Worm (Caenorhabditis elegans) whole organism, L4 larva: ENCODE data around the gene srxa-6.

Experiments used
- F10B5.3 ChIP-seq: sonication (generic microtip); optimal IDR thresholded peaks from 2 replicates; lab custom pipeline; 2016; ENCODE audit warnings: mild to moderate bottlenecking, missing genetic modification characterization, missing compliant biosample characterization
- F37D6.2 ChIP-seq: sonication (generic microtip); optimal IDR thresholded peaks from 2 replicates; lab custom pipeline; 2016; ENCODE audit warnings: mild to moderate bottlenecking, missing genetic modification characterization, missing compliant biosample characterization
- F44E2.7 ChIP-seq: fragments of 200-800 bp; sonication (Bioruptor generic); IDR thresholded peaks from 2 replicates; pipeline ENCODE4 v2.1.2; 2022; ENCODE audit warnings: missing genetic modification characterization, missing compliant biosample characterization
- R02D3.7 ChIP-seq: fragments of 150-350 bp; sonication (generic microtip); optimal IDR thresholded peaks from 3 replicates; lab custom pipeline; 2014; ENCODE audit warnings: missing biosample characterization, missing genetic modification characterization
- T20F7.1 ChIP-seq: fragments of 200-800 bp; sonication (Bioruptor generic); optimal IDR thresholded peaks from 2 replicates; lab custom pipeline; 2018; ENCODE audit warnings: mild to moderate bottlenecking, missing genetic modification characterization, missing compliant biosample characterization
- Y48G9A.11 ChIP-seq: fragments of 200-800 bp; sonication (Bioruptor generic); IDR thresholded peaks from 2 replicates; pipeline ENCODE4 v1.3.6; 2022; ENCODE audit warnings: missing genetic modification reagents, missing genetic modification characterization, missing compliant biosample characterization
- Y75B8A.6 ChIP-seq: fragments of 200-800 bp; sonication (Bioruptor generic); IDR thresholded peaks from 2 replicates; pipeline ENCODE4 v1.3.6; 2022; ENCODE audit warnings: missing genetic modification reagents, missing genetic modification characterization, missing compliant biosample characterization
- aha-1 ChIP-seq: fragments of 150-350 bp; peaks from one replicate; lab custom pipeline; 2014; ENCODE audit warnings: missing biosample characterization, missing genetic modification characterization
- aly-2 ChIP-seq: sonication (generic microtip); optimal IDR thresholded peaks from 2 replicates; lab custom pipeline; 2018; ENCODE audit warnings: missing biosample characterization, missing genetic modification characterization
- ama-1 ChIP-seq: fragments of 150-350 bp; optimal IDR thresholded peaks from 2 replicates; lab custom pipeline; 2014; ENCODE audit warnings: inconsistent platforms, mixed read lengths
- attf-4 ChIP-seq: sonication (generic microtip); optimal IDR thresholded peaks from 3 replicates; lab custom pipeline; 2017; ENCODE audit warnings: missing biosample characterization, missing genetic modification characterization
- ceh-20 ChIP-seq: fragments of 200-800 bp; sonication (Bioruptor generic); IDR thresholded peaks from 2 replicates; pipeline ENCODE4 v1.3.6; 2022; ENCODE audit warnings: missing genetic modification reagents, missing genetic modification characterization, missing compliant biosample characterization
- ceh-28 ChIP-seq: fragments of 150-350 bp; optimal IDR thresholded peaks from 2 replicates; lab custom pipeline; 2014; ENCODE audit warnings: missing biosample characterization, missing genetic modification reagents, missing genetic modification characterization
- ceh-32 ChIP-seq: sonication (generic microtip); optimal IDR thresholded peaks from 2 replicates; lab custom pipeline; 2016; ENCODE audit warnings: mild to moderate bottlenecking, missing genetic modification characterization, missing compliant biosample characterization; ENCODE audit not compliant: poor library complexity
- ceh-44 ChIP-seq: fragments of 200-800 bp; sonication (Bioruptor generic); IDR thresholded peaks from 2 replicates; pipeline ENCODE4 v1.3.6; 2022; ENCODE audit warnings: missing genetic modification reagents, missing genetic modification characterization, missing compliant biosample characterization
- ceh-62 ChIP-seq: sonication (generic microtip); optimal IDR thresholded peaks from 2 replicates; lab custom pipeline; 2017; ENCODE audit warnings: missing biosample characterization, missing genetic modification characterization
- ceh-82 ChIP-seq: sonication (generic microtip); optimal IDR thresholded peaks from 2 replicates; lab custom pipeline; 2017; ENCODE audit warnings: missing biosample characterization, missing genetic modification characterization
- ces-1 ChIP-seq: fragments of 150-350 bp; sonication (generic microtip); optimal IDR thresholded peaks from 4 replicates; lab custom pipeline; 2014; ENCODE audit warnings: missing biosample characterization, missing genetic modification reagents, missing genetic modification characterization
- cey-2 ChIP-seq: sonication (generic microtip); optimal IDR thresholded peaks from 3 replicates; lab custom pipeline; 2017; ENCODE audit warnings: missing genetic modification characterization, mild to moderate bottlenecking, missing compliant biosample characterization, antibody characterized with exemption, borderline replicate concordance; ENCODE audit not compliant: insufficient read depth
- daf-19 ChIP-seq: fragments of 200-800 bp; sonication (Bioruptor generic); conservative IDR thresholded peaks from 2 replicates; pipeline ENCODE4 v1.3.6; 2022; ENCODE audit warnings: missing genetic modification characterization, missing compliant biosample characterization
- dmd-6 ChIP-seq: fragments of 200-800 bp; sonication (Bioruptor generic); IDR thresholded peaks from 2 replicates; pipeline ENCODE4 v1.3.6; 2022; ENCODE audit warnings: missing genetic modification reagents, missing genetic modification characterization, missing compliant biosample characterization
- dmd-9 ChIP-seq: fragments of 200-800 bp; sonication (Bioruptor generic); IDR thresholded peaks from 2 replicates; pipeline ENCODE4 v1.3.6; 2022; ENCODE audit warnings: missing genetic modification reagents, missing genetic modification characterization, missing compliant biosample characterization
- egl-27 ChIP-seq: sonication (generic microtip); optimal IDR thresholded peaks from 3 replicates; lab custom pipeline; 2017; ENCODE audit warnings: missing biosample characterization, missing genetic modification reagents, missing genetic modification characterization
- egl-43 ChIP-seq: fragments of 200-800 bp; sonication (Bioruptor generic); IDR thresholded peaks from 2 replicates; pipeline ENCODE4 v1.3.6; 2022; ENCODE audit warnings: missing genetic modification reagents, missing genetic modification characterization, missing compliant biosample characterization
- fkh-10 ChIP-seq: fragments of 150-350 bp; optimal IDR thresholded peaks from 2 replicates; lab custom pipeline; 2014; ENCODE audit warnings: missing biosample characterization, missing genetic modification reagents, missing genetic modification characterization
- hlh-11 ChIP-seq: fragments of 200-800 bp; sonication (Bioruptor generic); optimal IDR thresholded peaks from 2 replicates; lab custom pipeline; 2018; ENCODE audit warnings: mild to moderate bottlenecking, missing genetic modification characterization, missing compliant biosample characterization
- hmg-1.1 ChIP-seq: fragments of 200-800 bp; sonication (Bioruptor generic); IDR thresholded peaks from 2 replicates; pipeline ENCODE4 v1.3.6; 2022; ENCODE audit warnings: missing genetic modification reagents, missing genetic modification characterization, missing compliant biosample characterization
- jun-1 ChIP-seq: fragments of 150-350 bp; optimal IDR thresholded peaks from 2 replicates; lab custom pipeline; 2014; ENCODE audit warnings: missing biosample characterization, missing genetic modification reagents, missing genetic modification characterization
- lin-1 ChIP-seq: fragments of 200-800 bp; sonication (Bioruptor generic); IDR thresholded peaks from 2 replicates; pipeline ENCODE4 v1.3.6; 2022; ENCODE audit warnings: missing genetic modification reagents, missing genetic modification characterization, missing compliant biosample characterization
- lir-3 ChIP-seq: sonication (generic microtip); optimal IDR thresholded peaks from 2 replicates; lab custom pipeline; 2016; ENCODE audit warnings: mild to moderate bottlenecking, missing genetic modification characterization, missing compliant biosample characterization
- lsy-2 ChIP-seq, 2 experiments: fragments of 150-350 bp in 1 of 2; sonication (generic microtip) in 1 of 2; optimal IDR thresholded peaks; 2 replicates each; lab custom pipeline; 2014 to 2017; ENCODE audit warnings: missing biosample characterization in 2 of 2, missing genetic modification characterization in 2 of 2
- madf-5 ChIP-seq, 2 experiments: fragments of 200-800 bp; sonication (Bioruptor generic); IDR thresholded peaks; 2 replicates each; pipeline ENCODE4 v1.3.6; 2022; ENCODE audit warnings: missing compliant biosample characterization in 2 of 2, missing genetic modification characterization in 2 of 2
- madf-9 ChIP-seq: fragments of 200-800 bp; sonication (Bioruptor generic); conservative IDR thresholded peaks from 2 replicates; pipeline ENCODE4 v1.3.6; 2022; ENCODE audit warnings: missing genetic modification reagents, missing genetic modification characterization, missing compliant biosample characterization
- mdl-1 ChIP-seq, 2 experiments: fragments of 150-350 bp in 1 of 2; sonication (generic microtip) in 1 of 2; optimal IDR thresholded peaks; 2 replicates each; lab custom pipeline; 2014 to 2017; ENCODE audit warnings: missing biosample characterization in 2 of 2, missing genetic modification characterization in 2 of 2
- mxl-3 ChIP-seq: fragments of 200-800 bp; sonication (Bioruptor generic); optimal IDR thresholded peaks from 2 replicates; lab custom pipeline; 2018; ENCODE audit warnings: mild to moderate bottlenecking, missing genetic modification characterization, missing compliant biosample characterization
- nhr-10 ChIP-seq: fragments of 150-350 bp; optimal IDR thresholded peaks from 2 replicates; lab custom pipeline; 2014; ENCODE audit warnings: missing biosample characterization, missing genetic modification characterization
- nhr-25 ChIP-seq: sonication (generic microtip); optimal IDR thresholded peaks from 2 replicates; lab custom pipeline; 2017; ENCODE audit warnings: missing genetic modification characterization, mild to moderate bottlenecking, missing compliant biosample characterization, antibody characterized with exemption, moderate library complexity, borderline replicate concordance; ENCODE audit not compliant: insufficient read depth
- nhr-28 ChIP-seq: fragments of 150-350 bp; optimal IDR thresholded peaks from 2 replicates; lab custom pipeline; 2014; ENCODE audit warnings: missing biosample characterization, missing genetic modification characterization
- nhr-48 ChIP-seq: sonication (generic microtip); optimal IDR thresholded peaks from 2 replicates; lab custom pipeline; 2016; ENCODE audit warnings: mild to moderate bottlenecking, missing genetic modification characterization, missing compliant biosample characterization
- saeg-2 ChIP-seq: fragments of 200-800 bp; sonication (Bioruptor generic); IDR thresholded peaks from 2 replicates; pipeline ENCODE4 v1.3.6; 2022; ENCODE audit warnings: missing genetic modification reagents, missing genetic modification characterization, missing compliant biosample characterization
- spr-1 ChIP-seq: sonication (generic microtip); optimal IDR thresholded peaks from 2 replicates; lab custom pipeline; 2016; ENCODE audit warnings: mild to moderate bottlenecking, missing genetic modification characterization, missing compliant biosample characterization
- tra-1 ChIP-seq: fragments of 200-800 bp; sonication (Bioruptor generic); IDR thresholded peaks from 2 replicates; pipeline ENCODE4 v1.3.6; 2022; ENCODE audit warnings: missing genetic modification reagents, missing genetic modification characterization, missing compliant biosample characterization
- unc-130 ChIP-seq: sonication (generic microtip); optimal IDR thresholded peaks from 2 replicates; lab custom pipeline; 2016; ENCODE audit warnings: missing genetic modification reagents, missing genetic modification characterization, missing compliant biosample characterization
- unc-39 ChIP-seq: sonication (generic microtip); optimal IDR thresholded peaks from 2 replicates; lab custom pipeline; 2017; ENCODE audit warnings: missing biosample characterization, missing genetic modification characterization
- unc-62 ChIP-seq, 3 experiments: fragments of 150-350 bp in 1 of 3; sonication (generic microtip); optimal IDR thresholded peaks in 2 of 3; peaks in 1 of 3; 1 replicate in 1 of 3; 2 replicates in 2 of 3; lab custom pipeline; 2014 to 2017; ENCODE audit warnings: missing biosample characterization in 3 of 3, missing genetic modification characterization in 3 of 3, missing genetic modification reagents in 3 of 3, missing genotype in 1 of 3
- vab-7 ChIP-seq: fragments of 200-800 bp; sonication (Bioruptor generic); IDR thresholded peaks from 2 replicates; pipeline ENCODE4 v1.3.6; 2022; ENCODE audit warnings: missing genetic modification reagents, missing genetic modification characterization, missing compliant biosample characterization
- zfp-3 ChIP-seq: fragments of 200-800 bp; sonication (Bioruptor generic); conservative IDR thresholded peaks from 2 replicates; pipeline ENCODE4 v1.3.6; 2022; ENCODE audit warnings: missing genetic modification reagents, missing genetic modification characterization, missing compliant biosample characterization
- zip-11 ChIP-seq: fragments of 200-800 bp; sonication (Bioruptor generic); IDR thresholded peaks from 2 replicates; pipeline ENCODE4 v1.3.6; 2022; ENCODE audit warnings: missing genetic modification characterization, missing compliant biosample characterization
- ztf-11 ChIP-seq: fragments of 150-350 bp; optimal IDR thresholded peaks from 2 replicates; lab custom pipeline; 2014; ENCODE audit warnings: missing biosample characterization, missing genetic modification characterization

Gene srxa-6

DNA sequence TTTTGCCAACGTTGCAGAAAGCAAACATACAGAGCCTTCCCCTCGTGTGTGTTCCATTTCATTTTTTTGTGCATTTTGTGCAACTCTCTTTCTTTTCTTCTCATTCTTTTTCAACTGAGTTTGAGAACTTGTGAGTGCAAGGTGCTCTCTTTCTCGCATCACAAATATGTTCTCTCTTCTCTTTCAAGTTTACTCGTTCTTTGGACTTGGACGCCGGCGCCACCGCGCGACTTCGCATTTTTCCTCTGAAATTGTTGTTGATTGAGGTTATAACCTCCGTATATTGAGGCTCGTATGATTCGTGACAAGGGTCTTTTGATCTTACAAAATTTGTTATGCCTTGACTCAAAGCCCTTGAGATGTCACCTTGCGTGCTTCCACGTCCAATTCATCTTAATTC is 42.0 kb downstream of the srxa-6 start (continued):
- TF ChIP-seq madf-9 (GFP tag; lab: Robert Waterston, UW): peak; percentile 62; the same call in 1 of the 2 replicates
- no peak for TF ChIP-seq egl-27 (tag; lab: Kevin White, UChicago)
- TF ChIP-seq mdl-1 (tag; optimal IDR thresholded peaks at IDR 0.05; lab: Kevin White, UChicago): peak in 1 of 2 experiments; percentile 77
- peak; percentile 70 for TF ChIP-seq hmg-1.1
- peak; percentile 36; the same call in 1 of the 2 replicates for TF ChIP-seq lin-1
- peak; percentile 48 to 64 for TF ChIP-seq lsy-2 (tag; optimal IDR thresholded peaks at IDR 0.05; lab: Kevin White, UChicago)
- no peak for TF ChIP-seq cey-2
- TF ChIP-seq nhr-10 (tag; lab: Kevin White, UChicago): no peak
- no peak for TF ChIP-seq aly-2 (tag; lab: Kevin White, UChicago)
- TF ChIP-seq fkh-10 (GFP tag; lab: Kevin White, UChicago): peak; percentile 13
- no peak for TF ChIP-seq F44E2.7
- peak; percentile 84 for TF ChIP-seq aha-1 (tag; lab: Kevin White, UChicago)
- 0 out of 2 replicates have a peak, but pooled peaks have one; percentile 44 for TF ChIP-seq egl-43 (GFP tag; lab: Robert Waterston, UW)

DNA sequence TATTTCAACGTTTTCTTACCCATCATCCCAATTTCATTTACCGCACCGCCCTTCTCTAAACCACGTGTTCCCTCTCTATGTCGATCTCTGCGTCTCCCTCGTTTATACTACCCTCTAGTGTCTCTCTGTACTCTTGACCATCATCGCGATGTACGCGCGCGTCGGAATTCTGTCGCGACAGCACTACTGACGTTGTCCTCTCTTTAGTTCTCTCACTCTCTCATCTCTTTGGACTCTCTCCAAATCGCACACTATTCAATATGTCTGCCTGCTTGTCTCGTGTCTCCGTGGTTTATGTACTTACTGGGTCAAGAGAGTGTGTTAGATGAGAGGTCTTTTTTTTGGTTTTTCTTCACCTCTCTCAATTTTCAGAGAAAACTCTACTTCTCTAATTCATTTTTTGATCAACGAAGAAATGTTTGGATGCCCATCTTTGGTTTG is 43.5 kb downstream of the srxa-6 start:
- TF ChIP-seq ceh-20 (GFP tag; lab: Robert Waterston, UW) (peak; percentile 93; the same call in 1 of the 2 replicates), lir-3 (tag; lab: Kevin White, UChicago) (no peak), mdl-1 (tag; optimal IDR thresholded peaks at IDR 0.05; lab: Kevin White, UChicago) (peak; percentile 89 to 99), nhr-28 (tag; lab: Kevin White, UChicago) (peak; percentile 93), nhr-48 (tag; lab: Kevin White, UChicago) (peak; percentile 97), unc-39 (no peak), ces-1 (GFP tag; lab: Kevin White, UChicago) (peak; percentile 69), zfp-3 (GFP tag; lab: Robert Waterston, UW) (peak; percentile 87), dmd-6 (GFP tag; lab: Robert Waterston, UW) (peak; percentile 96), ceh-82 (tag; lab: Kevin White, UChicago) (no peak), T20F7.1 (GFP tag; lab: Kevin White, UChicago) (peak; percentile 71), zip-11 (no peak), ama-1 (lab: Kevin White, UChicago) (peak; percentile 5), hlh-11 (tag; lab: Kevin White, UChicago) (peak; percentile 98), ceh-44 (no peak), unc-62 (GFP tag; optimal IDR thresholded peaks at IDR 0.05 in 1 of 2; lab: Kevin White, UChicago) (peak in 1 of 2 experiments; percentile 100), unc-62 (tag; optimal IDR thresholded peaks at IDR 0.05; lab: Kevin White, UChicago) (no peak), tra-1 (GFP tag; lab: Robert Waterston, UW) (peak; percentile 74), spr-1 (tag; lab: Kevin White, UChicago) (peak; percentile 89), mxl-3 (GFP tag; lab: Kevin White, UChicago) (peak; percentile 99), saeg-2 (GFP tag; lab: Robert Waterston, UW) (peak; percentile 84), attf-4 (no peak), Y75B8A.6 (GFP tag; lab: Robert Waterston, UW) (no peak), ceh-62 (tag; lab: Kevin White, UChicago) (no peak), F10B5.3 (tag; lab: Kevin White, UChicago) (peak; percentile 75), ceh-28 (tag; lab: Kevin White, UChicago) (peak; percentile 6), ztf-11 (tag; lab: Kevin White, UChicago) (no peak), F37D6.2 (tag; lab: Kevin White, UChicago) (peak; percentile 89), nhr-25 (peak; percentile 92), Y48G9A.11 (GFP tag; lab: Robert Waterston, UW) (no peak), R02D3.7 (tag; lab: Kevin White, UChicago) (no peak), ceh-32 (tag; lab: Kevin White, UChicago) (peak; percentile 69), vab-7 (GFP tag; lab: Robert Waterston, UW) (peak; percentile 64; the same call in 1 of the 2 replicates), dmd-9 (GFP tag; lab: Robert Waterston, UW) (peak; percentile 74), madf-5 (GFP tag; IDR thresholded peaks at IDR 0.05; lab: Robert Waterston, UW) (no peak), aha-1 (tag; lab: Kevin White, UChicago) (peak; percentile 100), egl-27 (tag; lab: Kevin White, UChicago) (no peak), unc-130 (GFP tag; lab: Kevin White, UChicago) (peak; percentile 8), daf-19 (GFP tag; lab: Robert Waterston, UW) (peak; percentile 66; the same call in 1 of the 2 replicates), jun-1 (tag; lab: Kevin White, UChicago) (peak; percentile 90)
